Fruit fly (Drosophila melanogaster) whole organism, embryonic: ENCODE measurements around the gene ppk20.

Experiments used
- B-H2 ChIP-seq: fragments of 200-800 bp; sonication (Bioruptor generic); optimal IDR thresholded peaks from 2 replicates; lab custom pipeline; 2018; ENCODE audit warnings: missing biosample characterization, mild to moderate bottlenecking, missing genetic modification characterization
- BEAF-32 ChIP-seq: fragments of 200-800 bp; sonication (Bioruptor generic); optimal IDR thresholded peaks from 3 replicates; lab custom pipeline; 2017; ENCODE audit warnings: missing biosample characterization, missing genetic modification characterization, mild to moderate bottlenecking, moderate library complexity, missing genetic modification reagents
- Bgb ChIP-seq: fragments of 200-800 bp; sonication (Bioruptor generic); IDR thresholded peaks from 2 replicates; pipeline ENCODE4 v1.3.6; 2022; ENCODE audit warnings: missing biosample characterization, missing genetic modification characterization; ENCODE audit not compliant: partially characterized antibody
- CG10209 ChIP-seq: fragments of 200-800 bp; sonication (Bioruptor generic); optimal IDR thresholded peaks from 3 replicates; lab custom pipeline; 2017; ENCODE audit warnings: missing biosample characterization, mild to moderate bottlenecking, missing genetic modification characterization, missing genetic modification reagents
- CG10543 ChIP-seq: fragments of 200-800 bp; sonication (Bioruptor generic); optimal IDR thresholded peaks from 3 replicates; lab custom pipeline; 2017; ENCODE audit warnings: missing biosample characterization, mild to moderate bottlenecking, missing genetic modification characterization, moderate library complexity
- CG12155 ChIP-seq: fragments of 200-800 bp; sonication (Bioruptor generic); optimal IDR thresholded peaks from 3 replicates; lab custom pipeline; 2016; ENCODE audit warnings: missing biosample characterization, missing genetic modification characterization
- CG12942 ChIP-seq: fragments of 200-800 bp; sonication (Bioruptor generic); optimal IDR thresholded peaks from 3 replicates; lab custom pipeline; 2016; ENCODE audit warnings: missing biosample characterization, missing genetic modification characterization
- CG15073 ChIP-seq: fragments of 200-800 bp; sonication (Bioruptor generic); optimal IDR thresholded peaks from 2 replicates; lab custom pipeline; 2016; ENCODE audit warnings: missing biosample characterization, missing genetic modification characterization
- CG17802 ChIP-seq: fragments of 200-800 bp; sonication (Bioruptor generic); optimal IDR thresholded peaks from 2 replicates; lab custom pipeline; 2018; ENCODE audit warnings: missing biosample characterization, mild to moderate bottlenecking, missing genetic modification characterization, moderate library complexity
- CG18476 ChIP-seq: fragments of 200-800 bp; sonication (Bioruptor generic); optimal IDR thresholded peaks from 2 replicates; lab custom pipeline; 2016; ENCODE audit warnings: missing biosample characterization, mild to moderate bottlenecking, missing genetic modification characterization
- CG18764 ChIP-seq: fragments of 200-800 bp; sonication (Bioruptor generic); optimal IDR thresholded peaks from 3 replicates; lab custom pipeline; 2016; ENCODE audit warnings: missing biosample characterization, missing genetic modification characterization
- CG2875 ChIP-seq: fragments of 200-800 bp; sonication (Bioruptor generic); optimal IDR thresholded peaks from 2 replicates; lab custom pipeline; 2017; ENCODE audit warnings: missing biosample characterization, mild to moderate bottlenecking, missing genetic modification characterization, missing genetic modification reagents
- CG3838 ChIP-seq: fragments of 200-800 bp; sonication (Bioruptor generic); optimal IDR thresholded peaks from 3 replicates; lab custom pipeline; 2016; ENCODE audit warnings: missing biosample characterization, missing genetic modification characterization
- CG4820 ChIP-seq: fragments of 200-800 bp; sonication (Bioruptor generic); optimal IDR thresholded peaks from 3 replicates; lab custom pipeline; 2016; ENCODE audit warnings: missing biosample characterization, missing genetic modification characterization
- CG5245 ChIP-seq: fragments of 200-800 bp; sonication (Bioruptor generic); optimal IDR thresholded peaks from 3 replicates; lab custom pipeline; 2016; ENCODE audit warnings: missing biosample characterization, missing genetic modification characterization
- CG6791 ChIP-seq: fragments of 200-800 bp; sonication (Bioruptor generic); IDR thresholded peaks from 3 replicates; pipeline ENCODE4 v1.3.6; 2022; ENCODE audit warnings: missing biosample characterization, missing genetic modification characterization; ENCODE audit not compliant: partially characterized antibody
- CG7839 ChIP-seq: fragments of 200-800 bp; sonication (Bioruptor generic); optimal IDR thresholded peaks from 3 replicates; lab custom pipeline; 2018; ENCODE audit warnings: missing biosample characterization, mild to moderate bottlenecking, missing genetic modification characterization, moderate library complexity
- CG8359 ChIP-seq: fragments of 200-800 bp; sonication (Bioruptor generic); optimal IDR thresholded peaks from 2 replicates; lab custom pipeline; 2017; ENCODE audit warnings: missing biosample characterization, mild to moderate bottlenecking, missing genetic modification characterization, borderline replicate concordance
- D19B ChIP-seq: fragments of 200-800 bp; sonication (Bioruptor generic); optimal IDR thresholded peaks from 2 replicates; lab custom pipeline; 2017; ENCODE audit warnings: missing biosample characterization, mild to moderate bottlenecking, missing genetic modification characterization
- Dbx ChIP-seq: fragments of 200-800 bp; sonication (Bioruptor generic); IDR thresholded peaks from 3 replicates; pipeline ENCODE4 v1.3.6; 2022; ENCODE audit warnings: missing biosample characterization, missing genetic modification characterization
- Dll ChIP-seq: fragments of 200-800 bp; sonication (Bioruptor generic); IDR thresholded peaks from 4 replicates; pipeline ENCODE4 v1.3.6; 2022; ENCODE audit warnings: missing biosample characterization, missing genetic modification characterization; ENCODE audit not compliant: partially characterized antibody
- Eip74EF ChIP-seq, 2 experiments: fragments of 200-800 bp in 1 of 2; fragments of >200 bp in 1 of 2; sonication (Bioruptor generic) in 1 of 2; optimal IDR thresholded peaks; 2 replicates each; lab custom pipeline; 2017 to 2019; ENCODE audit warnings: missing biosample characterization in 2 of 2, missing genetic modification characterization in 2 of 2, mild to moderate bottlenecking in 1 of 2, moderate library complexity in 1 of 2
- Hr78 ChIP-seq, 2 experiments: fragments of 200-800 bp in 1 of 2; fragments of >200 bp in 1 of 2; sonication (Bioruptor generic) in 1 of 2; optimal IDR thresholded peaks; 2 replicates each; lab custom pipeline; 2017 to 2019; ENCODE audit warnings: missing biosample characterization in 2 of 2, missing genetic modification characterization in 2 of 2, mild to moderate bottlenecking in 1 of 2, moderate library complexity in 1 of 2
- Jarid2 ChIP-seq: fragments of 200-800 bp; sonication (Bioruptor generic); optimal IDR thresholded peaks from 3 replicates; lab custom pipeline; 2017; ENCODE audit warnings: mild to moderate bottlenecking, missing biosample characterization, missing genetic modification reagents, missing genetic modification characterization
- MTF-1 ChIP-seq: fragments of 200-800 bp; sonication (Bioruptor generic); optimal IDR thresholded peaks from 2 replicates; lab custom pipeline; 2018; ENCODE audit warnings: missing biosample characterization, mild to moderate bottlenecking, missing genetic modification characterization, borderline replicate concordance
- Meics ChIP-seq: fragments of 200-800 bp; sonication (Bioruptor generic); optimal IDR thresholded peaks from 2 replicates; lab custom pipeline; 2017; ENCODE audit warnings: missing biosample characterization, mild to moderate bottlenecking, missing genetic modification characterization
- NFAT ChIP-seq: fragments of 200-800 bp; sonication (Bioruptor generic); IDR thresholded peaks from 2 replicates; pipeline ENCODE4 v1.3.6; 2022; ENCODE audit warnings: missing biosample characterization, missing genetic modification characterization
- Oaz ChIP-seq: fragments of 200-800 bp; sonication (Bioruptor generic); IDR thresholded peaks from 2 replicates; pipeline ENCODE4 v1.3.6; 2022; ENCODE audit warnings: missing biosample characterization, missing genetic modification characterization
- PHDP ChIP-seq: fragments of 200-800 bp; sonication (Bioruptor generic); optimal IDR thresholded peaks from 3 replicates; lab custom pipeline; 2018; ENCODE audit warnings: missing biosample characterization, mild to moderate bottlenecking, missing genetic modification characterization, moderate library complexity
- ato ChIP-seq: fragments of 200-800 bp; sonication (Bioruptor generic); IDR thresholded peaks from 2 replicates; pipeline ENCODE4 v1.3.6; 2022; ENCODE audit warnings: missing biosample characterization, missing genetic modification characterization; ENCODE audit not compliant: partially characterized antibody
- bbx ChIP-seq: fragments of 200-800 bp; sonication (Bioruptor generic); IDR thresholded peaks from 2 replicates; pipeline ENCODE4 v1.3.6; 2022; ENCODE audit warnings: missing biosample characterization, missing genetic modification characterization; ENCODE audit not compliant: partially characterized antibody
- corto ChIP-seq: fragments of 200-800 bp; sonication (Bioruptor generic); optimal IDR thresholded peaks from 2 replicates; lab custom pipeline; 2016; ENCODE audit warnings: missing biosample characterization, mild to moderate bottlenecking, missing genetic modification characterization, moderate library complexity
- crp ChIP-seq, 2 experiments: fragments of 200-800 bp; sonication (Bioruptor generic); optimal IDR thresholded peaks; 2 replicates in 1 of 2; 3 replicates in 1 of 2; lab custom pipeline; 2017; ENCODE audit warnings: missing biosample characterization in 2 of 2, missing genetic modification characterization in 2 of 2, mild to moderate bottlenecking in 1 of 2, moderate library complexity in 1 of 2
- da ChIP-seq: fragments of 200-800 bp; sonication (Bioruptor generic); optimal IDR thresholded peaks from 2 replicates; lab custom pipeline; 2016; ENCODE audit warnings: missing biosample characterization, missing genetic modification characterization
- dimm ChIP-seq: fragments of 200-800 bp; sonication (Bioruptor generic); IDR thresholded peaks from 2 replicates; pipeline ENCODE4 v1.3.6; 2022; ENCODE audit warnings: missing biosample characterization, missing genetic modification characterization
- eve ChIP-seq, 2 experiments: fragments of >200 bp; optimal IDR thresholded peaks; 2 replicates each; lab custom pipeline; 2017; ENCODE audit warnings: missing biosample characterization in 2 of 2, missing genetic modification characterization in 2 of 2
- fu2 ChIP-seq: fragments of 200-800 bp; sonication (Bioruptor generic); optimal IDR thresholded peaks from 2 replicates; lab custom pipeline; 2016; ENCODE audit warnings: missing biosample characterization, missing genetic modification characterization
- jumu ChIP-seq: fragments of 200-800 bp; sonication (Bioruptor generic); optimal IDR thresholded peaks from 3 replicates; lab custom pipeline; 2016; ENCODE audit warnings: missing biosample characterization, missing genetic modification characterization
- org-1 ChIP-seq: fragments of 200-800 bp; sonication (Bioruptor generic); optimal IDR thresholded peaks from 2 replicates; lab custom pipeline; 2017; ENCODE audit warnings: missing biosample characterization, missing genetic modification characterization
- pum ChIP-seq: fragments of 200-800 bp; sonication (Bioruptor generic); optimal IDR thresholded peaks from 2 replicates; lab custom pipeline; 2016; ENCODE audit warnings: missing biosample characterization, missing genetic modification characterization
- run ChIP-seq: fragments of 200-800 bp; sonication (Bioruptor generic); optimal IDR thresholded peaks from 3 replicates; lab custom pipeline; 2018; ENCODE audit warnings: missing biosample characterization, mild to moderate bottlenecking, missing genetic modification characterization
- salm ChIP-seq: fragments of 200-800 bp; sonication (Bioruptor generic); optimal IDR thresholded peaks from 2 replicates; lab custom pipeline; 2018; ENCODE audit warnings: missing biosample characterization, mild to moderate bottlenecking, missing genetic modification characterization
- scrt ChIP-seq: fragments of 200-800 bp; sonication (Bioruptor generic); optimal IDR thresholded peaks from 2 replicates; lab custom pipeline; 2018; ENCODE audit warnings: missing biosample characterization, mild to moderate bottlenecking, missing genetic modification characterization, moderate library complexity
- sens-2 ChIP-seq: fragments of 200-800 bp; sonication (Bioruptor generic); IDR thresholded peaks from 2 replicates; pipeline ENCODE4 v1.3.6; 2022; ENCODE audit warnings: missing biosample characterization, missing genetic modification characterization
- sisA ChIP-seq: fragments of 200-800 bp; sonication (Bioruptor generic); IDR thresholded peaks from 2 replicates; pipeline ENCODE4 v1.3.6; 2022; ENCODE audit warnings: missing biosample characterization, missing genetic modification characterization
- tll ChIP-seq, 2 experiments: fragments of 200-800 bp in 1 of 2; fragments of >200 bp in 1 of 2; sonication (Bioruptor generic) in 1 of 2; optimal IDR thresholded peaks; 2 replicates each; lab custom pipeline; 2017 to 2019; ENCODE audit warnings: missing biosample characterization in 2 of 2, missing genetic modification characterization in 2 of 2, mild to moderate bottlenecking in 1 of 2, moderate library complexity in 1 of 2
- toy ChIP-seq: fragments of 200-800 bp; sonication (Bioruptor generic); IDR thresholded peaks from 2 replicates; pipeline ENCODE4 v1.3.6; 2022; ENCODE audit warnings: missing biosample characterization, missing genetic modification characterization
- yki ChIP-seq: fragments of >200 bp; optimal IDR thresholded peaks from 3 replicates; lab custom pipeline; 2018
- zfh1 ChIP-seq: fragments of 200-800 bp; sonication (Bioruptor generic); IDR thresholded peaks from 3 replicates; pipeline ENCODE4 v1.3.6; 2022; ENCODE audit warnings: missing biosample characterization, missing genetic modification characterization

The ppk20 gene

DNA sequence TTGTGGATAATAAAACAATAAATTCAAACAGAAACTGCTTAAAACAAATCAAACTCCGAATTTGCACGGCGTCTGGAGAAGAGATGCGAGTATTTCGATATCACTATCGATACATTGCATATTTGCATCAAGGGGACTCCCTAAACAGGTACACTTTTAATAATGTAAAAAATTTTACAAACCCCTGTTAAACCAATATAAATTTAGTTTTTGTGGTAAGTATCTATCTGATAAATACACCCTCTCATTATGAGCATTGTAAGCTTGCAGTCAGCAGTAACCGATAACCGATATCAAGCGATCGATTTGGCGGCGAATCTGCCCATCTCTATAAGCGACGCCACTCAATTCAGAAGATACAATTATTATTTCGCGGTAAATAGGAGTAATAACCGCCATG, 6.7 kb upstream of the ppk20 start, which contains the start of the genes Bub3 and Cap-D2 (continued):
- TF ChIP-seq CG7839, result peak; percentile 64
- no peak for TF ChIP-seq CG18764 (GFP tag; lab: Kevin White, UChicago)
- TF ChIP-seq ato, result peak; percentile 43; the same call in 1 of the 2 replicates
- TF ChIP-seq pum (GFP tag; lab: Kevin White, UChicago), result peak; percentile 66
- peak; percentile 71 for TF ChIP-seq sisA (GFP tag; lab: Robert Waterston, UW)
- no peak for TF ChIP-seq tll (GFP tag; optimal IDR thresholded peaks at IDR 0.05; lab: Kevin White, UChicago)
- peak; percentile 57 for TF ChIP-seq CG12942 (GFP tag; lab: Kevin White, UChicago)
- TF ChIP-seq jumu (GFP tag; lab: Kevin White, UChicago), result peak; percentile 86
- peak; percentile 65 for TF ChIP-seq Meics (GFP tag; lab: Kevin White, UChicago)
- TF ChIP-seq zfh1, result peak; percentile 46; the same call in 1 of the 3 replicates
- TF ChIP-seq NFAT, result no peak; the same call in 1 of the 2 replicates
- no peak for TF ChIP-seq MTF-1 (GFP tag; lab: Kevin White, UChicago)
- TF ChIP-seq CG8359 (GFP tag; lab: Kevin White, UChicago), result no peak
- TF ChIP-seq CG4820 (GFP tag; lab: Kevin White, UChicago), result peak; percentile 77
- TF ChIP-seq scrt (GFP tag; lab: Kevin White, UChicago), result no peak
- no peak for TF ChIP-seq CG10543 (GFP tag; lab: Kevin White, UChicago)
- no peak for TF ChIP-seq dimm
- TF ChIP-seq CG15073 (GFP tag; lab: Kevin White, UChicago), result no peak
- TF ChIP-seq sens-2 (GFP tag; lab: Robert Waterston, UW), result no peak
- peak; percentile 96 for TF ChIP-seq Dll (GFP tag; lab: Robert Waterston, UW)
- peak; percentile 37 for TF ChIP-seq CG17802 (tag; lab: Kevin White, UChicago)
- no peak for TF ChIP-seq salm (tag; lab: Kevin White, UChicago)
- no peak for TF ChIP-seq eve (GFP tag; optimal IDR thresholded peaks at IDR 0.05; lab: Kevin White, UChicago)
- TF ChIP-seq Oaz (GFP tag; lab: Robert Waterston, UW), result peak; percentile 35; the same call in 1 of the 2 replicates
- TF ChIP-seq CG18476 (GFP tag; lab: Kevin White, UChicago), result peak; percentile 70
- TF ChIP-seq bbx, result peak; percentile 74
- TF ChIP-seq toy, result no peak
- TF ChIP-seq CG2875 (GFP tag; lab: Kevin White, UChicago), result no peak
- no peak for TF ChIP-seq D19B (GFP tag; lab: Kevin White, UChicago)
- peak in 1 of 2 experiments; percentile 30 for TF ChIP-seq crp (GFP tag; optimal IDR thresholded peaks at IDR 0.05; lab: Kevin White, UChicago)
- no peak for TF ChIP-seq B-H2 (GFP tag; lab: Kevin White, UChicago)
- no peak for TF ChIP-seq Hr78 (GFP tag; optimal IDR thresholded peaks at IDR 0.05; lab: Kevin White, UChicago)
- peak; percentile 68 for TF ChIP-seq fu2
- no peak for TF ChIP-seq org-1 (GFP tag; lab: Kevin White, UChicago)
- peak; percentile 43 for TF ChIP-seq CG10209
- TF ChIP-seq PHDP (tag; lab: Kevin White, UChicago), result no peak
- peak; percentile 59 for TF ChIP-seq Bgb (GFP tag; lab: Robert Waterston, UW)
- no peak for TF ChIP-seq Jarid2
- no peak for TF ChIP-seq Eip74EF (GFP tag; optimal IDR thresholded peaks at IDR 0.05; lab: Kevin White, UChicago)
- TF ChIP-seq yki (lab: Kevin White, UChicago), result no peak
- TF ChIP-seq CG6791 (GFP tag; lab: Robert Waterston, UW), result peak; percentile 75
- no peak for TF ChIP-seq CG3838
- peak; percentile 81 for TF ChIP-seq BEAF-32 (GFP tag; lab: Kevin White, UChicago)
- TF ChIP-seq CG12155 (GFP tag; lab: Kevin White, UChicago), result peak; percentile 70
- no peak for TF ChIP-seq da (GFP tag; lab: Kevin White, UChicago)
- TF ChIP-seq CG5245 (GFP tag; lab: Kevin White, UChicago), result peak; percentile 46
- TF ChIP-seq Dbx (GFP tag; lab: Robert Waterston, UW), result peak; percentile 84
- TF ChIP-seq run, result no peak
- TF ChIP-seq corto (GFP tag; lab: Kevin White, UChicago), result no peak
